Fruit fly (Drosophila melanogaster) whole organism, embryonic: ENCODE data around the gene CG15528.

Experiments used
- Antp ChIP-seq: fragments of 200-800 bp; sonication (Bioruptor generic); optimal IDR thresholded peaks from 3 replicates; lab custom pipeline; 2016; ENCODE audit warnings: missing biosample characterization, missing genetic modification characterization
- CG10147 ChIP-seq: fragments of 200-800 bp; sonication (Bioruptor generic); optimal IDR thresholded peaks from 2 replicates; lab custom pipeline; 2019; ENCODE audit warnings: missing biosample characterization, mild to moderate bottlenecking, missing genetic modification characterization, moderate library complexity
- CG13123 ChIP-seq: fragments of 200-800 bp; sonication (Bioruptor generic); optimal IDR thresholded peaks from 2 replicates; lab custom pipeline; 2016; ENCODE audit warnings: missing biosample characterization, missing genetic modification characterization
- CG13624 ChIP-seq: fragments of 200-800 bp; sonication (Bioruptor generic); optimal IDR thresholded peaks from 2 replicates; lab custom pipeline; 2016; ENCODE audit warnings: missing biosample characterization, missing genetic modification characterization
- CG15601 ChIP-seq: fragments of 200-800 bp; sonication (Bioruptor generic); optimal IDR thresholded peaks from 3 replicates; lab custom pipeline; 2019; ENCODE audit warnings: missing biosample characterization, mild to moderate bottlenecking, missing genetic modification characterization, moderate library complexity
- CG16779 ChIP-seq: fragments of 200-800 bp; sonication (Bioruptor generic); IDR thresholded peaks from 2 replicates; pipeline ENCODE4 v1.3.6; 2022; ENCODE audit warnings: missing biosample characterization, missing genetic modification characterization
- CG17829 ChIP-seq: fragments of 200-800 bp; optimal IDR thresholded peaks from 2 replicates; lab custom pipeline; 2019; ENCODE audit warnings: missing biosample characterization, mild to moderate bottlenecking, missing genetic modification characterization, moderate library complexity
- CG1792 ChIP-seq: fragments of 200-800 bp; sonication (Bioruptor generic); optimal IDR thresholded peaks from 2 replicates; lab custom pipeline; 2016; ENCODE audit warnings: missing biosample characterization, missing genetic modification characterization
- CG2116 ChIP-seq: fragments of 200-800 bp; sonication (Bioruptor generic); optimal IDR thresholded peaks from 3 replicates; lab custom pipeline; 2018; ENCODE audit warnings: missing biosample characterization, mild to moderate bottlenecking, missing genetic modification characterization
- CG30020 ChIP-seq: fragments of 200-800 bp; optimal IDR thresholded peaks from 2 replicates; lab custom pipeline; 2019; ENCODE audit warnings: missing biosample characterization, mild to moderate bottlenecking, missing genetic modification characterization, moderate library complexity
- CG30403 ChIP-seq: fragments of 200-800 bp; sonication (Bioruptor generic); optimal IDR thresholded peaks from 3 replicates; lab custom pipeline; 2016; ENCODE audit warnings: missing biosample characterization, missing genetic modification characterization
- CG32532 ChIP-seq: fragments of 200-800 bp; sonication (Bioruptor generic); IDR thresholded peaks from 2 replicates; pipeline ENCODE4 v1.3.6; 2022; ENCODE audit warnings: missing biosample characterization, missing genetic modification characterization
- CG33557 ChIP-seq: fragments of 200-800 bp; sonication (Bioruptor generic); optimal IDR thresholded peaks from 2 replicates; lab custom pipeline; 2019; ENCODE audit warnings: missing biosample characterization, mild to moderate bottlenecking, missing genetic modification characterization, moderate library complexity
- CG5245 ChIP-seq: fragments of 200-800 bp; sonication (Bioruptor generic); optimal IDR thresholded peaks from 3 replicates; lab custom pipeline; 2016; ENCODE audit warnings: missing biosample characterization, missing genetic modification characterization
- CG8281 ChIP-seq: fragments of 200-800 bp; sonication (Bioruptor generic); optimal IDR thresholded peaks from 2 replicates; lab custom pipeline; 2018; ENCODE audit warnings: missing biosample characterization, mild to moderate bottlenecking, missing genetic modification characterization, moderate library complexity
- CTCF ChIP-seq: fragments of 200-800 bp; sonication (Bioruptor generic); optimal IDR thresholded peaks from 2 replicates; lab custom pipeline; 2017; ENCODE audit warnings: missing biosample characterization, mild to moderate bottlenecking, missing genetic modification characterization, moderate library complexity
- Dp ChIP-seq: fragments of 200-800 bp; sonication (Bioruptor generic); optimal IDR thresholded peaks from 2 replicates; lab custom pipeline; 2018; ENCODE audit warnings: missing biosample characterization, mild to moderate bottlenecking, missing genetic modification characterization, moderate library complexity
- E2f2 ChIP-seq: fragments of 200-800 bp; sonication (Bioruptor generic); IDR thresholded peaks from 2 replicates; pipeline ENCODE4 v1.3.6; 2022; ENCODE audit warnings: missing biosample characterization, missing genetic modification characterization
- Fer3 ChIP-seq: fragments of 200-800 bp; sonication (Bioruptor generic); optimal IDR thresholded peaks from 2 replicates; lab custom pipeline; 2018; ENCODE audit warnings: missing biosample characterization, mild to moderate bottlenecking, missing genetic modification characterization, moderate library complexity
- Gug ChIP-seq: fragments of 200-800 bp; sonication (Bioruptor generic); IDR thresholded peaks from 4 replicates; pipeline ENCODE4 v1.3.6; 2022; ENCODE audit warnings: missing biosample characterization, missing genetic modification characterization
- Hmr ChIP-seq: fragments of 200-800 bp; sonication (Bioruptor generic); optimal IDR thresholded peaks from 3 replicates; lab custom pipeline; 2017; ENCODE audit warnings: mild to moderate bottlenecking, missing biosample characterization, missing genetic modification reagents, missing genetic modification characterization
- NC2β ChIP-seq: fragments of 200-800 bp; sonication (Bioruptor generic); optimal IDR thresholded peaks from 2 replicates; lab custom pipeline; 2016; ENCODE audit warnings: missing biosample characterization, missing genetic modification characterization
- Opbp ChIP-seq: fragments of 200-800 bp; sonication (Bioruptor generic); IDR thresholded peaks from 3 replicates; pipeline ENCODE4 v1.3.6; 2022; ENCODE audit warnings: missing biosample characterization, missing genetic modification characterization; ENCODE audit not compliant: partially characterized antibody
- Poxn ChIP-seq: fragments of 200-800 bp; sonication (Bioruptor generic); IDR thresholded peaks from 2 replicates; pipeline ENCODE4 v1.3.6; 2022; ENCODE audit warnings: missing biosample characterization, missing genetic modification characterization
- Sox102F ChIP-seq: fragments of 200-800 bp; sonication (Bioruptor generic); optimal IDR thresholded peaks from 2 replicates; lab custom pipeline; 2018; ENCODE audit warnings: missing biosample characterization, mild to moderate bottlenecking, missing genetic modification characterization, moderate library complexity
- Ssrp ChIP-seq: fragments of 200-800 bp; sonication (Bioruptor generic); optimal IDR thresholded peaks from 2 replicates; lab custom pipeline; 2018; ENCODE audit warnings: missing biosample characterization, mild to moderate bottlenecking, missing genetic modification characterization, moderate library complexity
- amos ChIP-seq: fragments of 200-800 bp; sonication (Bioruptor generic); IDR thresholded peaks from 2 replicates; pipeline ENCODE4 v1.3.6; 2022; ENCODE audit warnings: missing biosample characterization, missing genetic modification characterization; ENCODE audit not compliant: partially characterized antibody
- bowl ChIP-seq: fragments of 200-800 bp; sonication (Bioruptor generic); IDR thresholded peaks from 2 replicates; pipeline ENCODE4 v1.3.6; 2022; ENCODE audit warnings: missing biosample characterization, missing genetic modification characterization
- cg ChIP-seq: fragments of 200-800 bp; sonication (Bioruptor generic); optimal IDR thresholded peaks from 3 replicates; lab custom pipeline; 2019; ENCODE audit warnings: missing biosample characterization, mild to moderate bottlenecking, missing genetic modification characterization, moderate library complexity
- cwo ChIP-seq: fragments of 200-800 bp; sonication (Bioruptor generic); optimal IDR thresholded peaks from 3 replicates; lab custom pipeline; 2017; ENCODE audit warnings: missing biosample characterization, missing genetic modification characterization, mild to moderate bottlenecking, moderate library complexity, missing genetic modification reagents
- dm ChIP-seq: fragments of 200-800 bp; sonication (Bioruptor generic); optimal IDR thresholded peaks from 3 replicates; lab custom pipeline; 2016; ENCODE audit warnings: missing biosample characterization, missing genetic modification characterization
- gfzf ChIP-seq: fragments of 200-800 bp; sonication (Bioruptor generic); optimal IDR thresholded peaks from 2 replicates; lab custom pipeline; 2016; ENCODE audit warnings: missing biosample characterization, mild to moderate bottlenecking, missing genetic modification characterization, moderate library complexity
- grau ChIP-seq: fragments of 200-800 bp; optimal IDR thresholded peaks from 3 replicates; lab custom pipeline; 2019; ENCODE audit warnings: missing biosample characterization, mild to moderate bottlenecking, missing genetic modification characterization, moderate library complexity
- gsb-n ChIP-seq: fragments of 200-800 bp; sonication (Bioruptor generic); optimal IDR thresholded peaks from 3 replicates; lab custom pipeline; 2018; ENCODE audit warnings: missing biosample characterization, mild to moderate bottlenecking, missing genetic modification characterization
- knrl ChIP-seq: fragments of 200-800 bp; sonication (Bioruptor generic); IDR thresholded peaks from 3 replicates; pipeline ENCODE4 v1.3.6; 2022; ENCODE audit warnings: missing biosample characterization, missing genetic modification characterization; ENCODE audit not compliant: partially characterized antibody
- lola ChIP-seq, 3 experiments: fragments of >200 bp in 2 of 3; fragments of 200-800 bp in 1 of 3; sonication (Bioruptor generic) in 1 of 3; optimal IDR thresholded peaks; 2 replicates each; lab custom pipeline; 2017 to 2019; ENCODE audit warnings: missing biosample characterization in 3 of 3, missing genetic modification characterization in 3 of 3, mild to moderate bottlenecking in 1 of 3, moderate library complexity in 1 of 3
- mam ChIP-seq: fragments of 200-800 bp; sonication (Bioruptor generic); optimal IDR thresholded peaks from 3 replicates; lab custom pipeline; 2016; ENCODE audit warnings: missing biosample characterization, missing genetic modification characterization
- nerfin-1 ChIP-seq: fragments of 200-800 bp; sonication (Bioruptor generic); optimal IDR thresholded peaks from 3 replicates; lab custom pipeline; 2019; ENCODE audit warnings: missing biosample characterization, mild to moderate bottlenecking, missing genetic modification characterization, moderate library complexity
- org-1 ChIP-seq: fragments of 200-800 bp; sonication (Bioruptor generic); optimal IDR thresholded peaks from 2 replicates; lab custom pipeline; 2017; ENCODE audit warnings: missing biosample characterization, missing genetic modification characterization
- pnt ChIP-seq: fragments of 200-800 bp; sonication (Bioruptor generic); optimal IDR thresholded peaks from 3 replicates; lab custom pipeline; 2016; ENCODE audit warnings: missing biosample characterization, missing genetic modification characterization
- pros ChIP-seq: fragments of 200-800 bp; sonication (Bioruptor generic); optimal IDR thresholded peaks from 3 replicates; lab custom pipeline; 2019; ENCODE audit warnings: missing biosample characterization, mild to moderate bottlenecking, missing genetic modification characterization, moderate library complexity
- rib ChIP-seq: fragments of 200-800 bp; sonication (Bioruptor generic); IDR thresholded peaks from 2 replicates; pipeline ENCODE4 v1.3.6; 2022; ENCODE audit warnings: missing biosample characterization, missing genetic modification characterization
- sc ChIP-seq, 3 experiments: fragments of >200 bp in 2 of 3; fragments of 200-800 bp in 1 of 3; sonication (Bioruptor generic) in 1 of 3; optimal IDR thresholded peaks; 2 replicates in 2 of 3; 3 replicates in 1 of 3; lab custom pipeline; 2017; ENCODE audit warnings: mild to moderate bottlenecking in 1 of 3, missing biosample characterization in 1 of 3, missing genetic modification characterization in 1 of 3, missing genetic modification reagents in 1 of 3
- sd ChIP-seq: fragments of 200-800 bp; sonication (Bioruptor generic); optimal IDR thresholded peaks from 3 replicates; lab custom pipeline; 2018; ENCODE audit warnings: missing biosample characterization, mild to moderate bottlenecking, missing genetic modification characterization, moderate library complexity
- sob ChIP-seq: fragments of 200-800 bp; sonication (Bioruptor generic); IDR thresholded peaks from 2 replicates; pipeline ENCODE4 v1.3.6; 2022; ENCODE audit warnings: missing biosample characterization, missing genetic modification characterization
- sr ChIP-seq: fragments of 200-800 bp; sonication (Bioruptor generic); IDR thresholded peaks from 3 replicates; pipeline ENCODE4 v1.3.6; 2022; ENCODE audit warnings: missing biosample characterization, missing genetic modification characterization
- trh ChIP-seq: fragments of 200-800 bp; sonication (Bioruptor generic); optimal IDR thresholded peaks from 2 replicates; lab custom pipeline; 2016; ENCODE audit warnings: missing biosample characterization, missing genetic modification characterization
- ttk ChIP-seq: fragments of 200-800 bp; sonication (Bioruptor generic); IDR thresholded peaks from 2 replicates; pipeline ENCODE4 v2.1.2; 2022; ENCODE audit warnings: missing biosample characterization, missing genetic modification characterization
- zfh2 ChIP-seq: fragments of 200-800 bp; sonication (Bioruptor generic); optimal IDR thresholded peaks from 2 replicates; lab custom pipeline; 2016; ENCODE audit warnings: missing biosample characterization, missing genetic modification characterization

CG15528 gene

DNA sequence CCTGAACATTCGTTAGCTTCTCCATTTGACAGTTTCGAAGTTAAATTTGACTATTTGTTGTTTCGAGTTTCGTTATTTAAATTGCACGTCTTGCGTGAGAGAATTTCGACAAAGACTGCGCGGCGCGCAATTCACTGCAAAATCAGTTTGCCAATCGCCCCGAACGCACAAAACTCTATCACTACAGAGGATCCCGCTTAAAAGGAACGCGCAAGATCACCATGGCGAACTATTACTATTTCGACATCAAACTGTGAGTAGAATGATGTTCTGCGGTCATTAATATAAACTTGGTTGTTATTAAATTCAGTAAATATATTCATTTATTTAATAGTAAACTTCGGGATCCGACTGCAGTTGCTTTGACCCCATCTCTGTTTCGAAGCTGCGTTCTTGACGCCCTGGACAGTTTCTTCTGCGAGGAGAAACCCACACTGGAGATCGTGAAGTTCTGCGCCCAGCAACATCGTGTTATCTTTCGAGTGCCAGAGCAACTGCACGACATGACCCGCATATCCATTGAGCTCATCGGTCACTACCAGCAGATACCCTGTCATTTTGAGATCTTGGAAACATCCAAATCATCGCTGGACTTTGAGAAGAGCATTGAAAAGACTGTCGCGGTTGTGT lies 4.1 kb upstream of the CG15528 start, which contains the start of the genes Rpp14b and spn-A (continued):
- TF ChIP-seq CG10147 (GFP tag; lab: Kevin White, UChicago) (no peak), CG30020 (tag; lab: Kevin White, UChicago) (no peak), Ssrp (peak; percentile 11), mam (GFP tag; lab: Kevin White, UChicago) (peak; percentile 17), bowl (GFP tag; lab: Robert Waterston, UW) (no peak), gsb-n (tag; lab: Kevin White, UChicago) (no peak), sd (tag; lab: Kevin White, UChicago) (no peak), CG2116 (GFP tag; lab: Kevin White, UChicago) (no peak), grau (peak; percentile 97), trh (GFP tag; lab: Kevin White, UChicago) (no peak), CG16779 (GFP tag; lab: Robert Waterston, UW) (no peak), Gug (GFP tag; lab: Robert Waterston, UW) (peak; percentile 53; the same call in 2 of the 4 replicates), CG32532 (GFP tag; lab: Robert Waterston, UW) (peak; percentile 28; the same call in 1 of the 2 replicates), pros (GFP tag; lab: Kevin White, UChicago) (no peak), sr (no peak), Sox102F (GFP tag; lab: Kevin White, UChicago) (no peak), NC2β (GFP tag; lab: Kevin White, UChicago) (no peak), gfzf (GFP tag; lab: Kevin White, UChicago) (no peak), CG30403 (GFP tag; lab: Kevin White, UChicago) (no peak), Hmr (GFP tag; lab: Kevin White, UChicago) (no peak), org-1 (GFP tag; lab: Kevin White, UChicago) (no peak), Antp (GFP tag; lab: Kevin White, UChicago) (no peak), cwo (no peak), Poxn (GFP tag; lab: Robert Waterston, UW) (no peak), amos (no peak; the same call in 1 of the 2 replicates), CG8281 (tag; lab: Kevin White, UChicago) (no peak), CG33557 (no peak)

DNA sequence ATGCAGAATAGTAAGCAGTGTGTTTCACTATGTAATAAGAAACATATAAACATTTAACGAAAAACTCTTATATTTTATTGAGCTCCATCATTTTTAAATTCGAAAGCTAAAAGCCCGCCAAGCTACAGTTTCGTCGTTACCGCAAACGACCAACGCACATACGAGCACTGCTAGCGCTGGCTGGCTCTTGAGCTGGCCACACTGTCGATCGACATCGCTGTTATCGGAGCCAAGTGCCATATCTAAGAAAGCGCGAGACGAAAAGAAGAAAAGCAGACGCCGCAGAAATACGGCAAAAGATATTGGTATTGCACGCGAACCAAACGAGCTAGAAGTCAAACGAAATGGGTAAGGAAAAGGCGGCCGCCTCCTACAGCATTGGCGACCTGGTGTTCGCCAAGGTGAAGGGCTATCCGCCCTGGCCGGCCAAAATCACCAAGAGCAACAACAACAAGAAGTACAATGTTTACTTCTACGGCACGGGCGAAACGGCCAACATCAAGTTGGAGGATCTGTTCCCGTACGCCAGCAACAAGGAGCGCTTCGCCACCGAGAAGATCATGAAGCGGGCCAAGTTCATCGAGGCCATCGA lies 639 bp upstream of the CG15528 start, which contains the start of gene Jasper:
Gene Jasper, plus strand, starts transcription at position 60 of the 592 bp plus-strand sequence.
- TF ChIP-seq cg (GFP tag; lab: Kevin White, UChicago) (no peak), nerfin-1 (tag; lab: Kevin White, UChicago) (peak; percentile 29), sob (GFP tag; lab: Robert Waterston, UW) (peak; percentile 17; the same call in 1 of the 2 replicates), Opbp (GFP tag; lab: Robert Waterston, UW) (peak; percentile 68; the same call in 2 of the 3 replicates), rib (GFP tag; lab: Robert Waterston, UW) (no peak), CTCF (GFP tag; lab: Kevin White, UChicago) (peak; percentile 15), sc (optimal IDR thresholded peaks at IDR 0.05; lab: Kevin White, UChicago) (no peak), sc (GFP tag; optimal IDR thresholded peaks at IDR 0.05; lab: Kevin White, UChicago) (no peak), dm (GFP tag; lab: Kevin White, UChicago) (peak; percentile 14), Dp (GFP tag; lab: Kevin White, UChicago) (peak; percentile 100), CG30403 (GFP tag; lab: Kevin White, UChicago) (no peak), CG1792 (GFP tag; lab: Kevin White, UChicago) (peak; percentile 11), lola (GFP tag; optimal IDR thresholded peaks at IDR 0.05; lab: Kevin White, UChicago) (no peak), CG15601 (tag; lab: Kevin White, UChicago) (peak; percentile 18), CG17829 (tag; lab: Kevin White, UChicago) (peak; percentile 52), Fer3 (tag; lab: Kevin White, UChicago) (no peak), ttk (GFP tag; lab: Robert Waterston, UW) (no peak), pnt (no peak), CG5245 (no peak), zfh2 (GFP tag; lab: Kevin White, UChicago) (peak; percentile 14), knrl (GFP tag; lab: Robert Waterston, UW) (peak; percentile 48; the same call in 2 of the 3 replicates), CG13624 (peak; percentile 58), CG13123 (GFP tag; lab: Kevin White, UChicago) (no peak), E2f2 (GFP tag; lab: Robert Waterston, UW) (peak; percentile 100)
